Fruit fly (Drosophila melanogaster) whole organism, embryonic: ENCODE results near the gene Tsp2A.

Source experiments
- Antp ChIP-seq: fragments of 200-800 bp; sonication (Bioruptor generic); optimal IDR thresholded peaks from 3 replicates; lab custom pipeline; 2016; ENCODE audit warnings: missing biosample characterization, missing genetic modification characterization
- BtbVII ChIP-seq: fragments of 200-800 bp; sonication (Bioruptor generic); optimal IDR thresholded peaks from 3 replicates; lab custom pipeline; 2017; ENCODE audit warnings: missing biosample characterization, mild to moderate bottlenecking, missing genetic modification characterization
- CG10209 ChIP-seq: fragments of 200-800 bp; sonication (Bioruptor generic); optimal IDR thresholded peaks from 3 replicates; lab custom pipeline; 2017; ENCODE audit warnings: missing biosample characterization, mild to moderate bottlenecking, missing genetic modification characterization, missing genetic modification reagents
- CG10267 ChIP-seq: fragments of 200-800 bp; sonication (Bioruptor generic); optimal IDR thresholded peaks from 2 replicates; lab custom pipeline; 2018; ENCODE audit warnings: missing biosample characterization, mild to moderate bottlenecking, missing genetic modification characterization, moderate library complexity
- CG12391 ChIP-seq: fragments of 200-800 bp; sonication (Bioruptor generic); optimal IDR thresholded peaks from 3 replicates; lab custom pipeline; 2018; ENCODE audit warnings: missing biosample characterization, mild to moderate bottlenecking, missing genetic modification characterization, moderate library complexity
- CG12744 ChIP-seq: fragments of 200-800 bp; sonication (Bioruptor generic); optimal IDR thresholded peaks from 2 replicates; lab custom pipeline; 2016; ENCODE audit warnings: missing biosample characterization, missing genetic modification characterization
- CG15601 ChIP-seq: fragments of 200-800 bp; sonication (Bioruptor generic); optimal IDR thresholded peaks from 3 replicates; lab custom pipeline; 2019; ENCODE audit warnings: missing biosample characterization, mild to moderate bottlenecking, missing genetic modification characterization, moderate library complexity
- CG18599 ChIP-seq: fragments of 200-800 bp; sonication (Bioruptor generic); optimal IDR thresholded peaks from 3 replicates; lab custom pipeline; 2017; ENCODE audit warnings: missing biosample characterization, missing genetic modification characterization, mild to moderate bottlenecking, moderate library complexity, missing genetic modification reagents
- CG2678 ChIP-seq: fragments of 200-800 bp; sonication (Bioruptor generic); optimal IDR thresholded peaks from 3 replicates; lab custom pipeline; 2019; ENCODE audit warnings: missing biosample characterization, mild to moderate bottlenecking, missing genetic modification characterization, moderate library complexity
- CG2889 ChIP-seq: fragments of 200-800 bp; sonication (Bioruptor generic); IDR thresholded peaks from 3 replicates; pipeline ENCODE4 v1.3.6; 2022; ENCODE audit warnings: missing biosample characterization, missing genetic modification characterization
- CG30431 ChIP-seq: fragments of 200-800 bp; sonication (Bioruptor generic); optimal IDR thresholded peaks from 2 replicates; lab custom pipeline; 2017; ENCODE audit warnings: missing biosample characterization, missing genetic modification characterization
- CG31224 ChIP-seq: fragments of 200-800 bp; sonication (Bioruptor generic); IDR thresholded peaks from 2 replicates; pipeline ENCODE4 v1.3.6; 2022; ENCODE audit warnings: missing biosample characterization, missing genetic modification characterization
- CG4617 ChIP-seq: fragments of 200-800 bp; sonication (Bioruptor generic); optimal IDR thresholded peaks from 3 replicates; lab custom pipeline; 2016; ENCODE audit warnings: missing biosample characterization, missing genetic modification characterization, borderline replicate concordance
- CG4854 ChIP-seq: fragments of 200-800 bp; sonication (Bioruptor generic); optimal IDR thresholded peaks from 2 replicates; lab custom pipeline; 2016; ENCODE audit warnings: missing biosample characterization, missing genetic modification characterization, inconsistent platforms
- CG7928 ChIP-seq: fragments of 200-800 bp; sonication (Bioruptor generic); optimal IDR thresholded peaks from 2 replicates; lab custom pipeline; 2017; ENCODE audit warnings: missing biosample characterization, mild to moderate bottlenecking, missing genetic modification characterization
- CG8944 ChIP-seq: fragments of 200-800 bp; sonication (Bioruptor generic); optimal IDR thresholded peaks from 3 replicates; lab custom pipeline; 2016; ENCODE audit warnings: missing biosample characterization, missing genetic modification characterization
- Dfd ChIP-seq, 2 experiments: fragments of >200 bp; optimal IDR thresholded peaks; 2 replicates each; lab custom pipeline; 2017; ENCODE audit warnings: missing biosample characterization in 2 of 2, missing genetic modification characterization in 2 of 2
- Dp ChIP-seq: fragments of 200-800 bp; sonication (Bioruptor generic); optimal IDR thresholded peaks from 2 replicates; lab custom pipeline; 2018; ENCODE audit warnings: missing biosample characterization, mild to moderate bottlenecking, missing genetic modification characterization, moderate library complexity
- Drgx ChIP-seq: fragments of 200-800 bp; sonication (Bioruptor generic); IDR thresholded peaks from 2 replicates; pipeline ENCODE4 v1.3.6; 2022; ENCODE audit warnings: missing biosample characterization, missing genetic modification characterization
- E2f1 ChIP-seq: fragments of 200-800 bp; sonication (Bioruptor generic); IDR thresholded peaks from 2 replicates; pipeline ENCODE4 v1.3.6; 2022; ENCODE audit warnings: missing biosample characterization, missing genetic modification characterization
- HLH3B ChIP-seq: fragments of 200-800 bp; sonication (Bioruptor generic); IDR thresholded peaks from 2 replicates; pipeline ENCODE4 v1.3.6; 2022; ENCODE audit warnings: missing biosample characterization, missing genetic modification characterization
- Hr39 ChIP-seq: fragments of >200 bp; optimal IDR thresholded peaks from 2 replicates; lab custom pipeline; 2017
- Hr78 ChIP-seq, 2 experiments: fragments of 200-800 bp in 1 of 2; fragments of >200 bp in 1 of 2; sonication (Bioruptor generic) in 1 of 2; optimal IDR thresholded peaks; 2 replicates each; lab custom pipeline; 2017 to 2019; ENCODE audit warnings: missing biosample characterization in 2 of 2, missing genetic modification characterization in 2 of 2, mild to moderate bottlenecking in 1 of 2, moderate library complexity in 1 of 2
- Lpt ChIP-seq: fragments of >200 bp; optimal IDR thresholded peaks from 2 replicates; lab custom pipeline; 2018; ENCODE audit warnings: missing biosample characterization, missing genetic modification characterization
- MESR4 ChIP-seq: fragments of 200-800 bp; sonication (Bioruptor generic); optimal IDR thresholded peaks from 2 replicates; lab custom pipeline; 2018; ENCODE audit warnings: missing biosample characterization, mild to moderate bottlenecking, missing genetic modification characterization, moderate library complexity
- Optix ChIP-seq: fragments of 200-800 bp; sonication (Bioruptor generic); IDR thresholded peaks from 3 replicates; pipeline ENCODE4 v1.3.6; 2022; ENCODE audit warnings: missing biosample characterization, missing genetic modification characterization
- Rx ChIP-seq: fragments of 200-800 bp; sonication (Bioruptor generic); IDR thresholded peaks from 2 replicates; pipeline ENCODE4 v1.3.6; 2022; ENCODE audit warnings: missing biosample characterization, missing genetic modification characterization
- TFAM ChIP-seq: fragments of 200-800 bp; sonication (Bioruptor generic); optimal IDR thresholded peaks from 2 replicates; lab custom pipeline; 2017; ENCODE audit warnings: missing biosample characterization, missing genetic modification characterization, inconsistent platforms
- Usf ChIP-seq: fragments of 200-800 bp; sonication (Bioruptor generic); optimal IDR thresholded peaks from 2 replicates; lab custom pipeline; 2017; ENCODE audit warnings: missing genotype, missing biosample characterization, missing genetic modification characterization
- al ChIP-seq: fragments of 200-800 bp; sonication (Bioruptor generic); IDR thresholded peaks from 2 replicates; pipeline ENCODE4 v1.3.6; 2022; ENCODE audit warnings: missing biosample characterization, missing genetic modification characterization
- amos ChIP-seq: fragments of 200-800 bp; sonication (Bioruptor generic); IDR thresholded peaks from 2 replicates; pipeline ENCODE4 v1.3.6; 2022; ENCODE audit warnings: missing biosample characterization, missing genetic modification characterization; ENCODE audit not compliant: partially characterized antibody
- bsh ChIP-seq, 2 experiments: fragments of 200-800 bp; sonication (Bioruptor generic); optimal IDR thresholded peaks; 2 replicates each; lab custom pipeline; 2017 to 2018; ENCODE audit warnings: mild to moderate bottlenecking in 2 of 2, missing biosample characterization in 2 of 2, missing genetic modification characterization in 2 of 2, moderate library complexity in 1 of 2
- cad ChIP-seq: fragments of >200 bp; optimal IDR thresholded peaks from 2 replicates; lab custom pipeline; 2017; ENCODE audit warnings: missing biosample characterization, missing genetic modification characterization
- cg ChIP-seq: fragments of 200-800 bp; sonication (Bioruptor generic); optimal IDR thresholded peaks from 3 replicates; lab custom pipeline; 2019; ENCODE audit warnings: missing biosample characterization, mild to moderate bottlenecking, missing genetic modification characterization, moderate library complexity
- dmrt99B ChIP-seq: fragments of 200-800 bp; sonication (Bioruptor generic); optimal IDR thresholded peaks from 2 replicates; lab custom pipeline; 2018; ENCODE audit warnings: missing biosample characterization, mild to moderate bottlenecking, missing genetic modification characterization, moderate library complexity
- fd64A ChIP-seq: fragments of 200-800 bp; sonication (Bioruptor generic); optimal IDR thresholded peaks from 3 replicates; lab custom pipeline; 2018; ENCODE audit warnings: missing biosample characterization, mild to moderate bottlenecking, missing genetic modification characterization
- luna ChIP-seq: fragments of 200-800 bp; sonication (Bioruptor generic); optimal IDR thresholded peaks from 2 replicates; lab custom pipeline; 2016; ENCODE audit warnings: missing biosample characterization, missing genetic modification characterization
- maf-S ChIP-seq: fragments of 200-800 bp; sonication (Bioruptor generic); optimal IDR thresholded peaks from 2 replicates; lab custom pipeline; 2016; ENCODE audit warnings: missing biosample characterization, missing genetic modification characterization
- mirr ChIP-seq: fragments of 200-800 bp; sonication (Bioruptor generic); optimal IDR thresholded peaks from 3 replicates; lab custom pipeline; 2018; ENCODE audit warnings: missing biosample characterization, mild to moderate bottlenecking, missing genetic modification characterization
- pan ChIP-seq, 4 experiments: fragments of >200 bp in 3 of 4; fragments of 200-800 bp in 1 of 4; sonication (Bioruptor generic) in 1 of 4; optimal IDR thresholded peaks in 3 of 4; IDR thresholded peaks in 1 of 4; 2 replicates each; pipeline versions ENCODE4 v1.3.6 to Lab custom; 2017 to 2022; ENCODE audit warnings: missing biosample characterization in 2 of 4, missing genetic modification characterization in 2 of 4, mixed read lengths in 1 of 4
- pita ChIP-seq: fragments of 200-800 bp; sonication (Bioruptor generic); optimal IDR thresholded peaks from 2 replicates; lab custom pipeline; 2017; ENCODE audit warnings: missing biosample characterization, mild to moderate bottlenecking, missing genetic modification characterization
- rib ChIP-seq: fragments of 200-800 bp; sonication (Bioruptor generic); IDR thresholded peaks from 2 replicates; pipeline ENCODE4 v1.3.6; 2022; ENCODE audit warnings: missing biosample characterization, missing genetic modification characterization
- seq ChIP-seq: fragments of 200-800 bp; sonication (Bioruptor generic); IDR thresholded peaks from 2 replicates; pipeline ENCODE4 v1.3.6; 2022; ENCODE audit warnings: missing biosample characterization, missing genetic modification characterization
- sob ChIP-seq: fragments of 200-800 bp; sonication (Bioruptor generic); IDR thresholded peaks from 2 replicates; pipeline ENCODE4 v1.3.6; 2022; ENCODE audit warnings: missing biosample characterization, missing genetic modification characterization
- stc ChIP-seq: fragments of 200-800 bp; sonication (Bioruptor generic); IDR thresholded peaks from 2 replicates; pipeline ENCODE4 v1.3.6; 2022; ENCODE audit warnings: missing biosample characterization, missing genetic modification characterization
- stwl ChIP-seq: fragments of 200-800 bp; sonication (Bioruptor generic); optimal IDR thresholded peaks from 3 replicates; lab custom pipeline; 2018; ENCODE audit warnings: missing biosample characterization, mild to moderate bottlenecking, missing genetic modification characterization, moderate library complexity
- ttk ChIP-seq: fragments of 200-800 bp; sonication (Bioruptor generic); IDR thresholded peaks from 2 replicates; pipeline ENCODE4 v2.1.2; 2022; ENCODE audit warnings: missing biosample characterization, missing genetic modification characterization
- tup ChIP-seq: fragments of 200-800 bp; sonication (Bioruptor generic); optimal IDR thresholded peaks from 2 replicates; lab custom pipeline; 2016; ENCODE audit warnings: missing biosample characterization, mild to moderate bottlenecking, missing genetic modification characterization, moderate library complexity
- z ChIP-seq: fragments of 200-800 bp; sonication (Bioruptor generic); IDR thresholded peaks from 3 replicates; pipeline ENCODE4 v1.3.6; 2022; ENCODE audit warnings: missing biosample characterization, missing genetic modification characterization

The Tsp2A gene

dm6 chrX:1370104-1370802 lies 23.9 kb downstream of the Tsp2A start, which contains the start of gene ssx (continued):
- TF ChIP-seq fd64A (GFP tag; lab: Kevin White, UChicago) (no peak), E2f1 (GFP tag; lab: Robert Waterston, UW) (peak; percentile 47; the same call in 1 of the 2 replicates), mirr (GFP tag; lab: Kevin White, UChicago) (no peak), Rx (peak; percentile 44; the same call in 1 of the 2 replicates), Optix (GFP tag; lab: Robert Waterston, UW) (no peak), stc (GFP tag; lab: Robert Waterston, UW) (peak; percentile 52), Antp (GFP tag; lab: Kevin White, UChicago) (peak; percentile 35), Dp (peak; percentile 42), HLH3B (GFP tag; lab: Robert Waterston, UW) (peak; percentile 34; the same call in 1 of the 2 replicates), luna (GFP tag; lab: Kevin White, UChicago) (peak; percentile 13), al (GFP tag; lab: Robert Waterston, UW) (0 out of 2 replicates have a peak, but pooled peaks have one; percentile 4), CG12391 (tag; lab: Kevin White, UChicago) (peak; percentile 50), Drgx (peak; percentile 64), CG30431 (no peak), CG15601 (tag; lab: Kevin White, UChicago) (peak; percentile 58), cg (GFP tag; lab: Kevin White, UChicago) (peak; percentile 89), CG4617 (GFP tag; lab: Kevin White, UChicago) (peak; percentile 26), z (GFP tag; lab: Robert Waterston, UW) (no peak), tup (no peak), Hr39 (lab: Kevin White, UChicago) (no peak), Hr78 (GFP tag; optimal IDR thresholded peaks at IDR 0.05; lab: Kevin White, UChicago) (no peak), Dfd (GFP tag; optimal IDR thresholded peaks at IDR 0.05; lab: Kevin White, UChicago) (no peak), amos (GFP tag; lab: Robert Waterston, UW) (peak; percentile 81), Usf (GFP tag; lab: Kevin White, UChicago) (no peak), pita (no peak), CG2889 (GFP tag; lab: Robert Waterston, UW) (no peak), CG8944 (peak; percentile 15), BtbVII (GFP tag; lab: Kevin White, UChicago) (no peak), cad (no peak), CG31224 (no peak), stwl (peak; percentile 82), seq (GFP tag; lab: Robert Waterston, UW) (peak; percentile 47; the same call in 1 of the 2 replicates), CG10209 (GFP tag; lab: Kevin White, UChicago) (no peak), CG18599 (GFP tag; lab: Kevin White, UChicago) (no peak), ttk (GFP tag; lab: Robert Waterston, UW) (peak; percentile 30; the same call in 1 of the 2 replicates), pan (optimal IDR thresholded peaks at IDR 0.05; lab: Kevin White, UChicago) (no peak), pan (GFP tag; optimal IDR thresholded peaks at IDR 0.05 in 1 of 2, IDR thresholded peaks at IDR 0.05 in 1 of 2) (peak in 1 of 2 experiments; percentile 60), CG7928 (GFP tag; lab: Kevin White, UChicago) (no peak), sob (GFP tag; lab: Robert Waterston, UW) (peak; percentile 42; the same call in 1 of the 2 replicates), MESR4 (GFP tag; lab: Kevin White, UChicago) (peak; percentile 84), bsh (GFP tag; optimal IDR thresholded peaks at IDR 0.05; lab: Kevin White, UChicago) (peak in 1 of 2 experiments; percentile 44), maf-S (GFP tag; lab: Kevin White, UChicago) (no peak), CG4854 (GFP tag; lab: Kevin White, UChicago) (no peak), TFAM (GFP tag; lab: Kevin White, UChicago) (no peak), CG12744 (GFP tag; lab: Kevin White, UChicago) (no peak), CG10267 (tag; lab: Kevin White, UChicago) (peak; percentile 41), CG2678 (tag; lab: Kevin White, UChicago) (no peak), rib (GFP tag; lab: Robert Waterston, UW) (no peak), Lpt (no peak), dmrt99B (tag; lab: Kevin White, UChicago) (no peak)
